Fruit fly (Drosophila melanogaster): ENCODE measurements around the gene ham.

DNA sequence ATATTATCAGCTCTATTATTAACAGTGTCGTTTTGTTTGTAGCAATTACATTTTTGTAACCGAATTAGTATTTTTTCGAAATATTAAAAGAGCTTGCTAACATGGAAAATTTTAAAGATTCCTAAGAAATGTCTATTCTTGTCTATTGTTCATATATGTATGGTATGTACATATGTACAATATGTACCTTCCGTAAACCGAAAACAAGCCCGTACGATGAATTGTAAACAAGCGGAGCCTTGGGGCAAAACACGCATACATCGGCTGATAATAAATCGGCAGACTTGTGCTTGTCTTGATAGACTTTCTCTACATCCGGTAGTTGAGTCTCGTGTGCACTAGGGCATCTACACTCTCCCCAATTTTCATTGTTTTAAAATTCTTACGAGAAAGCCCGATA is 30.1 kb upstream of the ham start:
- no peak for TF ChIP-seq pan (optimal IDR thresholded peaks at IDR 0.05)
- no peak for TF ChIP-seq usp (GFP tag; optimal IDR thresholded peaks at IDR 0.05)
